Fruit fly (Drosophila melanogaster) whole organism, embryonic: ENCODE results near the gene Patj.

Experiments used
- Asciz ChIP-seq: fragments of 200-800 bp; sonication (Bioruptor generic); optimal IDR thresholded peaks from 2 replicates; lab custom pipeline; 2017; ENCODE audit warnings: missing biosample characterization, mild to moderate bottlenecking, missing genetic modification characterization, missing genetic modification reagents
- Atf3 ChIP-seq: fragments of 200-800 bp; sonication (Bioruptor generic); optimal IDR thresholded peaks from 3 replicates; lab custom pipeline; 2016; ENCODE audit warnings: missing biosample characterization, missing genetic modification characterization
- CG10462 ChIP-seq: fragments of 200-800 bp; sonication (Bioruptor generic); optimal IDR thresholded peaks from 2 replicates; lab custom pipeline; 2016; ENCODE audit warnings: missing biosample characterization, missing genetic modification characterization
- CG10654 ChIP-seq: fragments of 200-800 bp; sonication (Bioruptor generic); optimal IDR thresholded peaks from 2 replicates; lab custom pipeline; 2016; ENCODE audit warnings: missing biosample characterization, missing genetic modification characterization
- CG10959 ChIP-seq: fragments of 200-800 bp; sonication (Bioruptor generic); IDR thresholded peaks from 2 replicates; pipeline ENCODE4 v1.3.6; 2022; ENCODE audit warnings: missing biosample characterization, missing genetic modification characterization
- CG12155 ChIP-seq: fragments of 200-800 bp; sonication (Bioruptor generic); optimal IDR thresholded peaks from 3 replicates; lab custom pipeline; 2016; ENCODE audit warnings: missing biosample characterization, missing genetic modification characterization
- CG12659 ChIP-seq: fragments of 200-800 bp; sonication (Bioruptor generic); optimal IDR thresholded peaks from 3 replicates; lab custom pipeline; 2017; ENCODE audit warnings: mild to moderate bottlenecking, missing biosample characterization, missing genetic modification reagents, missing genetic modification characterization
- CG12744 ChIP-seq: fragments of 200-800 bp; sonication (Bioruptor generic); optimal IDR thresholded peaks from 2 replicates; lab custom pipeline; 2016; ENCODE audit warnings: missing biosample characterization, missing genetic modification characterization
- CG14441 ChIP-seq: fragments of 200-800 bp; sonication (Bioruptor generic); IDR thresholded peaks from 2 replicates; pipeline ENCODE4 v1.3.6; 2022; ENCODE audit warnings: missing biosample characterization, missing genetic modification characterization
- CG1647 ChIP-seq: fragments of 200-800 bp; sonication (Bioruptor generic); optimal IDR thresholded peaks from 3 replicates; lab custom pipeline; 2016; ENCODE audit warnings: missing biosample characterization, missing genetic modification characterization
- CG17186 ChIP-seq: fragments of 200-800 bp; sonication (Bioruptor generic); optimal IDR thresholded peaks from 3 replicates; lab custom pipeline; 2017; ENCODE audit warnings: missing biosample characterization, missing genetic modification reagents, missing genetic modification characterization
- CG17359 ChIP-seq: fragments of 200-800 bp; sonication (Bioruptor generic); optimal IDR thresholded peaks from 3 replicates; lab custom pipeline; 2018; ENCODE audit warnings: missing biosample characterization, mild to moderate bottlenecking, missing genetic modification characterization, moderate library complexity
- CG18599 ChIP-seq: fragments of 200-800 bp; sonication (Bioruptor generic); optimal IDR thresholded peaks from 3 replicates; lab custom pipeline; 2017; ENCODE audit warnings: missing biosample characterization, missing genetic modification characterization, mild to moderate bottlenecking, moderate library complexity, missing genetic modification reagents
- CG2129 ChIP-seq: fragments of 200-800 bp; sonication (Bioruptor generic); IDR thresholded peaks from 2 replicates; pipeline ENCODE4 v1.3.6; 2022; ENCODE audit warnings: missing biosample characterization, missing genetic modification characterization; ENCODE audit not compliant: partially characterized antibody
- CG2202 ChIP-seq: fragments of 200-800 bp; sonication (Bioruptor generic); optimal IDR thresholded peaks from 2 replicates; lab custom pipeline; 2018; ENCODE audit warnings: missing biosample characterization, mild to moderate bottlenecking, missing genetic modification characterization
- CG2678 ChIP-seq: fragments of 200-800 bp; sonication (Bioruptor generic); optimal IDR thresholded peaks from 3 replicates; lab custom pipeline; 2019; ENCODE audit warnings: missing biosample characterization, mild to moderate bottlenecking, missing genetic modification characterization, moderate library complexity
- CG31388 ChIP-seq: fragments of 200-800 bp; sonication (Bioruptor generic); optimal IDR thresholded peaks from 2 replicates; lab custom pipeline; 2016; ENCODE audit warnings: missing biosample characterization, missing genetic modification characterization
- CG3726 ChIP-seq: fragments of 200-800 bp; sonication (Bioruptor generic); IDR thresholded peaks from 3 replicates; pipeline ENCODE4, ENCODE4 v1.3.6; 2022; ENCODE audit warnings: missing biosample characterization, missing genetic modification characterization
- CG6791 ChIP-seq: fragments of 200-800 bp; sonication (Bioruptor generic); IDR thresholded peaks from 3 replicates; pipeline ENCODE4 v1.3.6; 2022; ENCODE audit warnings: missing biosample characterization, missing genetic modification characterization; ENCODE audit not compliant: partially characterized antibody
- CG7963 ChIP-seq: fragments of 200-800 bp; sonication (Bioruptor generic); IDR thresholded peaks from 3 replicates; pipeline ENCODE4 v1.3.6; 2022; ENCODE audit warnings: missing biosample characterization, missing genetic modification characterization; ENCODE audit not compliant: partially characterized antibody
- CG8944 ChIP-seq: fragments of 200-800 bp; sonication (Bioruptor generic); optimal IDR thresholded peaks from 3 replicates; lab custom pipeline; 2016; ENCODE audit warnings: missing biosample characterization, missing genetic modification characterization
- Dll ChIP-seq: fragments of 200-800 bp; sonication (Bioruptor generic); IDR thresholded peaks from 4 replicates; pipeline ENCODE4 v1.3.6; 2022; ENCODE audit warnings: missing biosample characterization, missing genetic modification characterization; ENCODE audit not compliant: partially characterized antibody
- E2f2 ChIP-seq: fragments of 200-800 bp; sonication (Bioruptor generic); IDR thresholded peaks from 2 replicates; pipeline ENCODE4 v1.3.6; 2022; ENCODE audit warnings: missing biosample characterization, missing genetic modification characterization
- GATAe ChIP-seq: fragments of 200-800 bp; sonication (Bioruptor generic); conservative IDR thresholded peaks from 2 replicates; pipeline ENCODE4 v1.3.6; 2022; ENCODE audit warnings: missing biosample characterization, missing genetic modification characterization
- HLH3B ChIP-seq: fragments of 200-800 bp; sonication (Bioruptor generic); IDR thresholded peaks from 2 replicates; pipeline ENCODE4 v1.3.6; 2022; ENCODE audit warnings: missing biosample characterization, missing genetic modification characterization
- HLH54F ChIP-seq: fragments of 200-800 bp; sonication (Bioruptor generic); optimal IDR thresholded peaks from 3 replicates; lab custom pipeline; 2016; ENCODE audit warnings: missing biosample characterization, missing genetic modification characterization
- Hey ChIP-seq: fragments of 200-800 bp; sonication (Bioruptor generic); optimal IDR thresholded peaks from 3 replicates; lab custom pipeline; 2018; ENCODE audit warnings: missing biosample characterization, mild to moderate bottlenecking, missing genetic modification characterization
- Lim3 ChIP-seq: fragments of 200-800 bp; sonication (Bioruptor generic); IDR thresholded peaks from 2 replicates; pipeline ENCODE4 v1.3.6; 2022; ENCODE audit warnings: missing biosample characterization, missing genetic modification characterization
- MBD-R2 ChIP-seq: fragments of 200-800 bp; sonication (Bioruptor generic); IDR thresholded peaks from 2 replicates; pipeline ENCODE4 v1.3.6; 2022; ENCODE audit warnings: missing biosample characterization, missing genetic modification characterization
- Mad ChIP-seq: fragments of 200-800 bp; sonication (Bioruptor generic); optimal IDR thresholded peaks from 2 replicates; lab custom pipeline; 2016; ENCODE audit warnings: missing biosample characterization, missing genetic modification characterization
- Max ChIP-seq: fragments of 200-800 bp; sonication (Bioruptor generic); optimal IDR thresholded peaks from 2 replicates; lab custom pipeline; 2016; ENCODE audit warnings: missing biosample characterization, mild to moderate bottlenecking, missing genetic modification characterization
- Med ChIP-seq: fragments of 200-800 bp; sonication (Bioruptor generic); peaks from one replicate; lab custom pipeline; 2016; ENCODE audit warnings: missing biosample characterization, missing genetic modification characterization, mild to moderate bottlenecking, inconsistent platforms, moderate library complexity
- NFAT ChIP-seq: fragments of 200-800 bp; sonication (Bioruptor generic); IDR thresholded peaks from 2 replicates; pipeline ENCODE4 v1.3.6; 2022; ENCODE audit warnings: missing biosample characterization, missing genetic modification characterization
- NK7.1 ChIP-seq: fragments of 200-800 bp; sonication (Bioruptor generic); optimal IDR thresholded peaks from 3 replicates; lab custom pipeline; 2016; ENCODE audit warnings: missing biosample characterization, missing genetic modification characterization
- Oaz ChIP-seq: fragments of 200-800 bp; sonication (Bioruptor generic); IDR thresholded peaks from 2 replicates; pipeline ENCODE4 v1.3.6; 2022; ENCODE audit warnings: missing biosample characterization, missing genetic modification characterization
- Scr ChIP-seq: fragments of 200-800 bp; sonication (Bioruptor generic); IDR thresholded peaks from 2 replicates; pipeline ENCODE4 v1.3.6; 2022; ENCODE audit warnings: missing biosample characterization, missing genetic modification characterization; ENCODE audit not compliant: partially characterized antibody
- Tbp ChIP-seq: fragments of >200 bp; optimal IDR thresholded peaks from 2 replicates; lab custom pipeline; 2018; ENCODE audit warnings: missing biosample characterization, missing genetic modification characterization
- ac ChIP-seq: fragments of 200-800 bp; sonication (Bioruptor generic); optimal IDR thresholded peaks from 3 replicates; lab custom pipeline; 2017; ENCODE audit warnings: missing biosample characterization, mild to moderate bottlenecking, missing genetic modification characterization
- ara ChIP-seq: fragments of 200-800 bp; sonication (Bioruptor generic); IDR thresholded peaks from 2 replicates; pipeline ENCODE4 v1.3.6; 2022; ENCODE audit warnings: missing biosample characterization, missing genetic modification characterization
- ash1 ChIP-seq: fragments of 200-800 bp; sonication (Bioruptor generic); optimal IDR thresholded peaks from 2 replicates; lab custom pipeline; 2018; ENCODE audit warnings: missing biosample characterization, mild to moderate bottlenecking, missing genetic modification characterization
- chm ChIP-seq: fragments of 200-800 bp; sonication (Bioruptor generic); IDR thresholded peaks from 2 replicates; pipeline ENCODE4 v1.3.6; 2022; ENCODE audit warnings: missing biosample characterization, missing genetic modification characterization
- crol ChIP-seq: fragments of 200-800 bp; sonication (Bioruptor generic); IDR thresholded peaks from 2 replicates; pipeline ENCODE4 v1.3.6; 2022; ENCODE audit warnings: missing biosample characterization, missing genetic modification characterization
- crp ChIP-seq, 2 experiments: fragments of 200-800 bp; sonication (Bioruptor generic); optimal IDR thresholded peaks; 2 replicates in 1 of 2; 3 replicates in 1 of 2; lab custom pipeline; 2017; ENCODE audit warnings: missing biosample characterization in 2 of 2, missing genetic modification characterization in 2 of 2, mild to moderate bottlenecking in 1 of 2, moderate library complexity in 1 of 2
- disco-r ChIP-seq: fragments of 200-800 bp; sonication (Bioruptor generic); optimal IDR thresholded peaks from 2 replicates; lab custom pipeline; 2016; ENCODE audit warnings: missing biosample characterization, missing genetic modification characterization
- ham ChIP-seq: fragments of 200-800 bp; sonication (Bioruptor generic); IDR thresholded peaks from 2 replicates; pipeline ENCODE4 v1.3.6; 2022; ENCODE audit warnings: missing biosample characterization, missing genetic modification characterization
- maf-S ChIP-seq: fragments of 200-800 bp; sonication (Bioruptor generic); optimal IDR thresholded peaks from 2 replicates; lab custom pipeline; 2016; ENCODE audit warnings: missing biosample characterization, missing genetic modification characterization
- pzg ChIP-seq: fragments of 200-800 bp; sonication (Bioruptor generic); optimal IDR thresholded peaks from 3 replicates; lab custom pipeline; 2018; ENCODE audit warnings: missing biosample characterization, mild to moderate bottlenecking, missing genetic modification characterization, moderate library complexity
- run ChIP-seq: fragments of 200-800 bp; sonication (Bioruptor generic); optimal IDR thresholded peaks from 3 replicates; lab custom pipeline; 2018; ENCODE audit warnings: missing biosample characterization, mild to moderate bottlenecking, missing genetic modification characterization
- tgo ChIP-seq: fragments of 200-800 bp; sonication (Bioruptor generic); IDR thresholded peaks from 3 replicates; pipeline ENCODE4 v1.3.6; 2022; ENCODE audit warnings: missing biosample characterization, missing genetic modification characterization
- tio ChIP-seq: fragments of 200-800 bp; sonication (Bioruptor generic); optimal IDR thresholded peaks from 2 replicates; lab custom pipeline; 2017; ENCODE audit warnings: missing biosample characterization, missing genetic modification characterization, inconsistent platforms
- vvl ChIP-seq: fragments of 200-800 bp; sonication (Bioruptor generic); IDR thresholded peaks from 2 replicates; pipeline ENCODE4 v1.3.6; 2022; ENCODE audit warnings: missing biosample characterization, missing genetic modification characterization
- zf30C ChIP-seq: fragments of 200-800 bp; sonication (Bioruptor generic); optimal IDR thresholded peaks from 3 replicates; lab custom pipeline; 2018; ENCODE audit warnings: missing biosample characterization, mild to moderate bottlenecking, missing genetic modification characterization

The Patj gene

dm6 chr3L:1777249-1777648, 21.4 kb upstream of the Patj start, which contains the start of the genes CG2021 and mRpL46 (continued):
- TF ChIP-seq ara (GFP tag; lab: Robert Waterston, UW) = no peak
- TF ChIP-seq tio (GFP tag; lab: Kevin White, UChicago) = no peak
- TF ChIP-seq CG14441 (GFP tag; lab: Robert Waterston, UW) = no peak
- no peak for TF ChIP-seq Lim3 (GFP tag; lab: Robert Waterston, UW)
- TF ChIP-seq Hey (tag; lab: Kevin White, UChicago) = no peak
- TF ChIP-seq CG17186 (GFP tag; lab: Kevin White, UChicago) = peak; percentile 50
- TF ChIP-seq CG10959 (GFP tag; lab: Robert Waterston, UW) = no peak
- TF ChIP-seq CG2678 (tag; lab: Kevin White, UChicago) = no peak
- TF ChIP-seq run (tag; lab: Kevin White, UChicago) = no peak
- peak; percentile 59 for TF ChIP-seq Med (GFP tag; lab: Kevin White, UChicago)
- no peak for TF ChIP-seq zf30C
- no peak for TF ChIP-seq crol
- TF ChIP-seq ham = no peak
- no peak for TF ChIP-seq HLH54F (GFP tag; lab: Kevin White, UChicago)
- no peak for TF ChIP-seq HLH3B
- TF ChIP-seq CG2202 (tag; lab: Kevin White, UChicago) = no peak
- no peak for TF ChIP-seq CG3726 (GFP tag; lab: Robert Waterston, UW)
- no peak for TF ChIP-seq tgo (GFP tag; lab: Robert Waterston, UW)
- TF ChIP-seq chm = no peak
- no peak for TF ChIP-seq CG17359 (tag; lab: Kevin White, UChicago)
- TF ChIP-seq ash1 = no peak
- TF ChIP-seq NK7.1 = no peak
- TF ChIP-seq CG10462 (GFP tag; lab: Kevin White, UChicago) = no peak
- TF ChIP-seq Mad (GFP tag; lab: Kevin White, UChicago) = no peak
- peak in 1 of 2 experiments; percentile 86 for TF ChIP-seq crp (GFP tag; optimal IDR thresholded peaks at IDR 0.05; lab: Kevin White, UChicago)
- no peak for TF ChIP-seq CG18599 (GFP tag; lab: Kevin White, UChicago)
- TF ChIP-seq CG12155 (GFP tag; lab: Kevin White, UChicago) = no peak
- TF ChIP-seq CG2129 (GFP tag; lab: Robert Waterston, UW) = no peak
- peak; percentile 24 for TF ChIP-seq pzg
- TF ChIP-seq NFAT (GFP tag; lab: Robert Waterston, UW) = no peak
- TF ChIP-seq Asciz (GFP tag; lab: Kevin White, UChicago) = no peak
- TF ChIP-seq Tbp = no peak
- no peak for TF ChIP-seq GATAe (GFP tag; lab: Robert Waterston, UW)
- no peak for TF ChIP-seq disco-r (GFP tag; lab: Kevin White, UChicago)
- TF ChIP-seq vvl (GFP tag; lab: Robert Waterston, UW) = no peak
- TF ChIP-seq CG7963 = peak; percentile 49; the same call in 1 of the 3 replicates
- TF ChIP-seq Atf3 (GFP tag; lab: Kevin White, UChicago) = no peak
- peak; percentile 63; the same call in 2 of the 4 replicates for TF ChIP-seq Dll (GFP tag; lab: Robert Waterston, UW)
- TF ChIP-seq CG12744 (GFP tag; lab: Kevin White, UChicago) = no peak
- no peak for TF ChIP-seq Max (GFP tag; lab: Kevin White, UChicago)
- TF ChIP-seq E2f2 (GFP tag; lab: Robert Waterston, UW) = peak; percentile 29; the same call in 1 of the 2 replicates
- TF ChIP-seq CG6791 (GFP tag; lab: Robert Waterston, UW) = peak; percentile 36; the same call in 1 of the 3 replicates
- no peak for TF ChIP-seq CG10654 (GFP tag; lab: Kevin White, UChicago)
- TF ChIP-seq Oaz = no peak
- TF ChIP-seq CG8944 (GFP tag; lab: Kevin White, UChicago) = no peak
- no peak for TF ChIP-seq CG31388
- no peak for TF ChIP-seq ac (GFP tag; lab: Kevin White, UChicago)
- TF ChIP-seq CG1647 = no peak
- no peak for TF ChIP-seq maf-S (GFP tag; lab: Kevin White, UChicago)
- no peak for TF ChIP-seq CG12659 (GFP tag; lab: Kevin White, UChicago)
- peak; percentile 37 for TF ChIP-seq Scr (GFP tag; lab: Robert Waterston, UW)
- TF ChIP-seq MBD-R2 (GFP tag; lab: Robert Waterston, UW) = peak; percentile 86
